Worm (Caenorhabditis elegans) whole organism, L1 larva: ENCODE measurements around the gene tbc-18.

ENCODE experiments used
- C04F5.9 ChIP-seq: sonication (generic microtip); optimal IDR thresholded peaks from 2 replicates; lab custom pipeline; 2016; ENCODE audit warnings: missing genetic modification characterization, missing compliant biosample characterization
- elt-2 ChIP-seq: sonication (generic microtip); optimal IDR thresholded peaks from 2 replicates; lab custom pipeline; 2016; ENCODE audit warnings: missing genetic modification characterization, mild to moderate bottlenecking, inconsistent platforms, missing compliant biosample characterization, missing genetic modification reagents
- fos-1 ChIP-seq: fragments of 150-350 bp; optimal IDR thresholded peaks from 2 replicates; lab custom pipeline; 2014; ENCODE audit warnings: missing biosample characterization, missing genetic modification characterization
- lin-14 ChIP-seq: fragments of 200-800 bp; sonication (Bioruptor generic); optimal IDR thresholded peaks from 2 replicates; lab custom pipeline; 2018; ENCODE audit warnings: mild to moderate bottlenecking, missing genetic modification characterization, moderate library complexity, missing compliant biosample characterization
- lin-35 ChIP-seq, 2 experiments: fragments of 150-350 bp; optimal IDR thresholded peaks; 2 replicates each; lab custom pipeline; 2014; ENCODE audit warnings: missing biosample characterization in 2 of 2, missing genetic modification characterization in 2 of 2, missing genetic modification reagents in 2 of 2
- lsy-2 ChIP-seq, 2 experiments: fragments of 150-350 bp; optimal IDR thresholded peaks; 2 replicates each; lab custom pipeline; 2014; ENCODE audit warnings: missing biosample characterization in 2 of 2, missing genetic modification characterization in 2 of 2
- mdl-1 ChIP-seq, 2 experiments: fragments of 150-350 bp; optimal IDR thresholded peaks; 2 replicates each; lab custom pipeline; 2014 to 2017; ENCODE audit warnings: missing biosample characterization in 2 of 2, missing genetic modification characterization in 2 of 2, inconsistent platforms in 1 of 2
- snpc-4 ChIP-seq: fragments of 150-350 bp; optimal IDR thresholded peaks from 2 replicates; lab custom pipeline; 2014; ENCODE audit warnings: missing biosample characterization, missing genetic modification characterization
- ztf-4 ChIP-seq: fragments of 150-350 bp; optimal IDR thresholded peaks from 2 replicates; lab custom pipeline; 2014; ENCODE audit warnings: missing biosample characterization, missing genetic modification characterization

ce11 chrX:8390508-8390907, 12.2 kb downstream of the tbc-18 start:
- no peak for TF ChIP-seq lin-35 (GFP tag; optimal IDR thresholded peaks at IDR 0.05; lab: Kevin White, UChicago)
- no peak for TF ChIP-seq ztf-4 (tag; lab: Kevin White, UChicago)
- TF ChIP-seq lin-14 = peak; percentile 8
- TF ChIP-seq snpc-4 (tag; lab: Kevin White, UChicago) = no peak
- no peak for TF ChIP-seq fos-1 (tag; lab: Kevin White, UChicago)
- no peak for TF ChIP-seq mdl-1 (tag; optimal IDR thresholded peaks at IDR 0.05; lab: Kevin White, UChicago)
- TF ChIP-seq elt-2 (tag; lab: Kevin White, UChicago) = no peak
- TF ChIP-seq lsy-2 (tag; optimal IDR thresholded peaks at IDR 0.05; lab: Kevin White, UChicago) = no peak
- TF ChIP-seq C04F5.9 = no peak
